Worm (Caenorhabditis elegans): ENCODE measurements around the gene F10G2.2.

- TF ChIP-seq ama-1 (optimal IDR thresholded peaks at IDR 0.05) (no peak), fkh-8 (tag; optimal IDR thresholded peaks at IDR 0.05) (no peak), mdl-1 (tag; optimal IDR thresholded peaks at IDR 0.05) (no peak), ces-1 (GFP tag; optimal IDR thresholded peaks at IDR 0.05) (no peak), lin-39 (tag; optimal IDR thresholded peaks at IDR 0.05) (no peak), mab-9 (GFP tag; IDR thresholded peaks at IDR 0.05) (no peak), pax-3 (tag; optimal IDR thresholded peaks at IDR 0.05) (no peak), hpl-2 (GFP tag; optimal IDR thresholded peaks at IDR 0.05) (no peak), fos-1 (tag; optimal IDR thresholded peaks at IDR 0.05) (no peak), alr-1 (tag; optimal IDR thresholded peaks at IDR 0.05; ENCODE audit: borderline replicate concordance) (no peak), nhr-85 (tag) (no peak), nhr-28 (tag; optimal IDR thresholded peaks at IDR 0.05) (no peak)
These were observed 34.0 kb downstream of the F10G2.2 start, which contains the start of gene exc-13 for ce11 chrV:7364951-7365350.
